Worm (Caenorhabditis elegans) whole organism, L1 larva: ENCODE data around the gene F13H8.12.

Source experiments
- C04F5.9 ChIP-seq: sonication (generic microtip); optimal IDR thresholded peaks from 2 replicates; lab custom pipeline; 2016; ENCODE audit warnings: missing genetic modification characterization, missing compliant biosample characterization
- C34B4.2 ChIP-seq: sonication (generic microtip); optimal IDR thresholded peaks from 2 replicates; lab custom pipeline; 2017; ENCODE audit warnings: mild to moderate bottlenecking, missing genetic modification characterization, missing compliant biosample characterization
- Y116A8C.19 ChIP-seq: sonication (generic microtip); optimal IDR thresholded peaks from 2 replicates; lab custom pipeline; 2016; ENCODE audit warnings: missing compliant biosample characterization, missing genetic modification characterization, borderline replicate concordance
- alr-1 ChIP-seq: fragments of 200-800 bp; sonication (Bioruptor generic); optimal IDR thresholded peaks from 2 replicates; lab custom pipeline; 2018; ENCODE audit warnings: borderline replicate concordance, mild to moderate bottlenecking, missing genetic modification characterization, missing compliant biosample characterization
- ceh-8 ChIP-seq: fragments of 200-800 bp; sonication (Bioruptor generic); optimal IDR thresholded peaks from 2 replicates; lab custom pipeline; 2018; ENCODE audit warnings: mild to moderate bottlenecking, missing genetic modification characterization, moderate library complexity, missing compliant biosample characterization
- dsc-1 ChIP-seq: sonication (generic microtip); optimal IDR thresholded peaks from 2 replicates; lab custom pipeline; 2016; ENCODE audit warnings: mild to moderate bottlenecking, missing genetic modification characterization, missing compliant biosample characterization
- efl-1 ChIP-seq, 4 experiments: fragments of 150-350 bp; optimal IDR thresholded peaks in 3 of 4; peaks in 1 of 4; 1 replicate in 1 of 4; 2 replicates in 3 of 4; lab custom pipeline; 2014; ENCODE audit warnings: missing biosample characterization in 2 of 4, missing genetic modification characterization in 2 of 4, missing genetic modification reagents in 2 of 4
- efl-3 ChIP-seq: fragments of 200-800 bp; sonication (Bioruptor generic); optimal IDR thresholded peaks from 2 replicates; lab custom pipeline; 2018; ENCODE audit warnings: mild to moderate bottlenecking, missing genetic modification characterization, missing compliant biosample characterization
- egl-27 ChIP-seq, 2 experiments: fragments of 150-350 bp in 1 of 2; sonication (generic microtip); optimal IDR thresholded peaks; 3 replicates each; lab custom pipeline; 2017 to 2018; ENCODE audit warnings: missing biosample characterization in 2 of 2, missing genetic modification characterization in 2 of 2, missing genetic modification reagents in 2 of 2
- fkh-10 ChIP-seq: sonication (generic microtip); optimal IDR thresholded peaks from 2 replicates; lab custom pipeline; 2017; ENCODE audit warnings: missing biosample characterization, missing genetic modification reagents, missing genetic modification characterization
- fkh-4 ChIP-seq: sonication (generic microtip); optimal IDR thresholded peaks from 2 replicates; lab custom pipeline; 2016; ENCODE audit warnings: missing compliant biosample characterization, missing genetic modification characterization, borderline replicate concordance
- fkh-8 ChIP-seq: sonication (generic microtip); optimal IDR thresholded peaks from 2 replicates; lab custom pipeline; 2016; ENCODE audit warnings: mild to moderate bottlenecking, missing genetic modification characterization, missing compliant biosample characterization
- fos-1 ChIP-seq: fragments of 150-350 bp; optimal IDR thresholded peaks from 2 replicates; lab custom pipeline; 2014; ENCODE audit warnings: missing biosample characterization, missing genetic modification characterization
- irx-1 ChIP-seq: sonication (generic microtip); optimal IDR thresholded peaks from 2 replicates; lab custom pipeline; 2016; ENCODE audit warnings: missing genetic modification characterization, missing compliant biosample characterization
- isw-1 ChIP-seq: fragments of 200-800 bp; sonication (Bioruptor generic); IDR thresholded peaks from 2 replicates; pipeline ENCODE4 v1.3.6; 2022; ENCODE audit warnings: missing genetic modification characterization, missing compliant biosample characterization
- jun-1 ChIP-seq: fragments of 150-350 bp; optimal IDR thresholded peaks from 2 replicates; lab custom pipeline; 2014; ENCODE audit warnings: missing biosample characterization, missing genetic modification reagents, missing genetic modification characterization
- lin-14 ChIP-seq: fragments of 200-800 bp; sonication (Bioruptor generic); optimal IDR thresholded peaks from 2 replicates; lab custom pipeline; 2018; ENCODE audit warnings: mild to moderate bottlenecking, missing genetic modification characterization, moderate library complexity, missing compliant biosample characterization
- lin-15B ChIP-seq: fragments of 150-350 bp; sonication (generic microtip); optimal IDR thresholded peaks from 3 replicates; lab custom pipeline; 2014; ENCODE audit warnings: missing biosample characterization, missing genetic modification characterization
- lin-35 ChIP-seq, 2 experiments: fragments of 150-350 bp; optimal IDR thresholded peaks; 2 replicates each; lab custom pipeline; 2014; ENCODE audit warnings: missing biosample characterization in 2 of 2, missing genetic modification characterization in 2 of 2, missing genetic modification reagents in 2 of 2
- lin-39 ChIP-seq: fragments of 150-350 bp; optimal IDR thresholded peaks from 2 replicates; lab custom pipeline; 2014; ENCODE audit warnings: missing biosample characterization, missing genetic modification reagents, missing genetic modification characterization
- lsy-2 ChIP-seq, 2 experiments: fragments of 150-350 bp; optimal IDR thresholded peaks; 2 replicates each; lab custom pipeline; 2014; ENCODE audit warnings: missing biosample characterization in 2 of 2, missing genetic modification characterization in 2 of 2
- mab-9 ChIP-seq: fragments of 200-800 bp; sonication (Bioruptor generic); IDR thresholded peaks from 2 replicates; pipeline ENCODE4 v1.3.6; 2022; ENCODE audit warnings: missing genetic modification reagents, missing genetic modification characterization, missing compliant biosample characterization
- mdl-1 ChIP-seq, 2 experiments: fragments of 150-350 bp; optimal IDR thresholded peaks; 2 replicates each; lab custom pipeline; 2014 to 2017; ENCODE audit warnings: missing biosample characterization in 2 of 2, missing genetic modification characterization in 2 of 2, inconsistent platforms in 1 of 2
- mep-1 ChIP-seq: fragments of 150-350 bp; optimal IDR thresholded peaks from 2 replicates; lab custom pipeline; 2014; ENCODE audit warnings: missing biosample characterization, missing genetic modification characterization
- nhr-12 ChIP-seq: sonication (generic microtip); optimal IDR thresholded peaks from 2 replicates; lab custom pipeline; 2017; ENCODE audit warnings: missing biosample characterization, missing genetic modification characterization
- nhr-47 ChIP-seq: sonication (generic microtip); optimal IDR thresholded peaks from 2 replicates; lab custom pipeline; 2016; ENCODE audit warnings: mild to moderate bottlenecking, missing genetic modification characterization, moderate library complexity, missing compliant biosample characterization
- nhr-71 ChIP-seq: sonication (generic microtip); optimal IDR thresholded peaks from 2 replicates; lab custom pipeline; 2016; ENCODE audit warnings: mild to moderate bottlenecking, missing genetic modification characterization, moderate library complexity, missing compliant biosample characterization
- nhr-90 ChIP-seq: sonication (generic microtip); optimal IDR thresholded peaks from 2 replicates; lab custom pipeline; 2016; ENCODE audit warnings: mild to moderate bottlenecking, missing genetic modification characterization, missing compliant biosample characterization; ENCODE audit not compliant: poor library complexity
- pax-3 ChIP-seq: fragments of 200-800 bp; sonication (Bioruptor generic); optimal IDR thresholded peaks from 2 replicates; lab custom pipeline; 2018; ENCODE audit warnings: mild to moderate bottlenecking, missing genetic modification characterization, moderate library complexity, missing compliant biosample characterization
- pqm-1 ChIP-seq: sonication (generic microtip); optimal IDR thresholded peaks from 3 replicates; lab custom pipeline; 2017; ENCODE audit warnings: missing biosample characterization, missing genetic modification characterization
- skn-1 ChIP-seq: fragments of 150-350 bp; optimal IDR thresholded peaks from 2 replicates; lab custom pipeline; 2014; ENCODE audit warnings: missing biosample characterization, missing genetic modification characterization
- snpc-4 ChIP-seq: fragments of 150-350 bp; optimal IDR thresholded peaks from 2 replicates; lab custom pipeline; 2014; ENCODE audit warnings: missing biosample characterization, missing genetic modification characterization
- snu-23 ChIP-seq: sonication (generic microtip); optimal IDR thresholded peaks from 2 replicates; lab custom pipeline; 2016; ENCODE audit warnings: missing genetic modification characterization, missing compliant biosample characterization
- sptf-1 ChIP-seq: fragments of 150-350 bp; optimal IDR thresholded peaks from 2 replicates; lab custom pipeline; 2014; ENCODE audit warnings: missing biosample characterization, missing genetic modification characterization
- tbx-2 ChIP-seq: sonication (generic microtip); optimal IDR thresholded peaks from 2 replicates; lab custom pipeline; 2016; ENCODE audit warnings: missing genetic modification characterization, missing compliant biosample characterization
- tlp-1 ChIP-seq: fragments of 150-350 bp; optimal IDR thresholded peaks from 2 replicates; lab custom pipeline; 2014; ENCODE audit warnings: missing biosample characterization, missing genetic modification characterization
- unc-130 ChIP-seq: fragments of 150-350 bp; optimal IDR thresholded peaks from 2 replicates; lab custom pipeline; 2017; ENCODE audit warnings: missing biosample characterization, missing genetic modification characterization, inconsistent platforms
- unc-30 ChIP-seq: sonication (generic microtip); optimal IDR thresholded peaks from 2 replicates; lab custom pipeline; 2017; ENCODE audit warnings: missing biosample characterization, missing genetic modification characterization
- unc-62 ChIP-seq: fragments of 150-350 bp; optimal IDR thresholded peaks from 2 replicates; lab custom pipeline; 2014; ENCODE audit warnings: missing biosample characterization, missing genetic modification reagents, missing genetic modification characterization
- zag-1 ChIP-seq: fragments of 150-350 bp; optimal IDR thresholded peaks from 2 replicates; lab custom pipeline; 2014; ENCODE audit warnings: missing biosample characterization, missing genetic modification characterization
- ztf-4 ChIP-seq: fragments of 150-350 bp; optimal IDR thresholded peaks from 2 replicates; lab custom pipeline; 2014; ENCODE audit warnings: missing biosample characterization, missing genetic modification characterization

Gene F13H8.12

ce11 chrII:6306125-6306524, 43.8 kb downstream of the F13H8.12 start, which contains the start of gene C29F5.8:
Gene C29F5.8, plus strand, starts transcription at chrII:6306425.
- TF ChIP-seq C34B4.2 (tag; lab: Kevin White, UChicago) (no peak), mep-1 (tag; lab: Kevin White, UChicago) (no peak), nhr-12 (tag; lab: Kevin White, UChicago) (no peak), lin-39 (tag; lab: Kevin White, UChicago) (no peak), snu-23 (GFP tag; lab: Kevin White, UChicago) (no peak), sptf-1 (no peak), lin-35 (GFP tag; optimal IDR thresholded peaks at IDR 0.05; lab: Kevin White, UChicago) (no peak), snpc-4 (tag; lab: Kevin White, UChicago) (no peak), unc-130 (no peak), ztf-4 (no peak), fkh-4 (tag; lab: Kevin White, UChicago) (no peak), unc-30 (tag; lab: Kevin White, UChicago) (no peak), mab-9 (GFP tag; lab: Robert Waterston, UW) (no peak), fos-1 (tag; lab: Kevin White, UChicago) (no peak), lin-14 (no peak), skn-1 (tag; lab: Kevin White, UChicago) (no peak), egl-27 (tag; optimal IDR thresholded peaks at IDR 0.05; lab: Kevin White, UChicago) (no peak), efl-3 (GFP tag; lab: Kevin White, UChicago) (no peak)

ce11 chrII:6309198-6309597, 46.9 kb downstream of the F13H8.12 start, which contains the start of gene glb-10:
Gene glb-10, minus strand, starts transcription at chrII:6309298.
- TF ChIP-seq ceh-8 (no peak), pqm-1 (tag; lab: Kevin White, UChicago) (no peak), lin-15B (tag; lab: Kevin White, UChicago) (no peak), alr-1 (tag; lab: Kevin White, UChicago) (no peak), dsc-1 (tag; lab: Kevin White, UChicago) (no peak), tlp-1 (no peak), mdl-1 (tag; optimal IDR thresholded peaks at IDR 0.05; lab: Kevin White, UChicago) (no peak), Y116A8C.19 (tag; lab: Kevin White, UChicago) (no peak), unc-62 (GFP tag; lab: Kevin White, UChicago) (no peak), unc-30 (tag; lab: Kevin White, UChicago) (no peak), isw-1 (no peak), nhr-90 (tag; lab: Kevin White, UChicago) (no peak)

- peak; percentile 69 for TF ChIP-seq fkh-8 (tag; lab: Kevin White, UChicago)
- TF ChIP-seq C04F5.9 (tag; lab: Kevin White, UChicago) = no peak
- TF ChIP-seq nhr-47 (tag; lab: Kevin White, UChicago) = peak; percentile 10
- peak; percentile 7 for TF ChIP-seq lin-14
- peak; percentile 46 for TF ChIP-seq fkh-10 (GFP tag; lab: Kevin White, UChicago)
- no peak for TF ChIP-seq efl-3 (GFP tag; lab: Kevin White, UChicago)
- TF ChIP-seq pax-3 (tag; lab: Kevin White, UChicago) = peak; percentile 21
- no peak for TF ChIP-seq lsy-2 (tag; optimal IDR thresholded peaks at IDR 0.05; lab: Kevin White, UChicago)
- TF ChIP-seq nhr-71 (tag; lab: Kevin White, UChicago) = peak; percentile 51
Observed at ce11 chrII:6311459-6311858, 49.1 kb downstream of the F13H8.12 start.

- no peak for TF ChIP-seq irx-1 (tag; lab: Kevin White, UChicago)
- no peak for TF ChIP-seq zag-1 (tag; lab: Kevin White, UChicago)
- no peak for TF ChIP-seq fkh-4 (tag; lab: Kevin White, UChicago)
- no peak for TF ChIP-seq pax-3 (tag; lab: Kevin White, UChicago)
- no peak for TF ChIP-seq mep-1 (tag; lab: Kevin White, UChicago)
- no peak for TF ChIP-seq efl-1 (optimal IDR thresholded peaks at IDR 0.05; lab: Kevin White, UChicago)
- TF ChIP-seq efl-1 (GFP tag; optimal IDR thresholded peaks at IDR 0.05 in 1 of 2; lab: Kevin White, UChicago) = peak in 1 of 2 experiments; percentile 55
- no peak for TF ChIP-seq tbx-2 (tag; lab: Kevin White, UChicago)
- TF ChIP-seq jun-1 (tag; lab: Kevin White, UChicago) = no peak
Observed at ce11 chrII:6311888-6312287, 49.6 kb downstream of the F13H8.12 start.
